Fruit fly (Drosophila melanogaster) whole organism, embryonic: Measurements from ENCODE around the gene CG42685.
A peak's percentile ranks its signal among the peaks of the same experiment; 100 is the strongest.

ENCODE experiments used
- Asciz ChIP-seq: fragments of 200-800 bp; sonication (Bioruptor generic); optimal IDR thresholded peaks from 2 replicates; lab custom pipeline; 2017; ENCODE audit warnings: missing biosample characterization, mild to moderate bottlenecking, missing genetic modification characterization, missing genetic modification reagents
- CG10565 ChIP-seq: fragments of 200-800 bp; sonication (Bioruptor generic); optimal IDR thresholded peaks from 3 replicates; lab custom pipeline; 2016; ENCODE audit warnings: missing biosample characterization, mild to moderate bottlenecking, missing genetic modification characterization
- CG10959 ChIP-seq: fragments of 200-800 bp; sonication (Bioruptor generic); IDR thresholded peaks from 2 replicates; pipeline ENCODE4 v1.3.6; 2022; ENCODE audit warnings: missing biosample characterization, missing genetic modification characterization
- CG11560 ChIP-seq: fragments of 200-800 bp; sonication (Bioruptor generic); IDR thresholded peaks from 3 replicates; pipeline ENCODE4 v1.3.6; 2022; ENCODE audit warnings: missing biosample characterization, missing genetic modification characterization
- CG12104 ChIP-seq: fragments of 200-800 bp; sonication (Bioruptor generic); optimal IDR thresholded peaks from 3 replicates; lab custom pipeline; 2016; ENCODE audit warnings: missing biosample characterization, missing genetic modification characterization
- CG12769 ChIP-seq: fragments of 200-800 bp; sonication (Bioruptor generic); optimal IDR thresholded peaks from 2 replicates; lab custom pipeline; 2019; ENCODE audit warnings: missing biosample characterization, mild to moderate bottlenecking, missing genetic modification characterization, moderate library complexity
- CG13624 ChIP-seq: fragments of 200-800 bp; sonication (Bioruptor generic); optimal IDR thresholded peaks from 2 replicates; lab custom pipeline; 2016; ENCODE audit warnings: missing biosample characterization, missing genetic modification characterization
- CG13775 ChIP-seq: fragments of 200-800 bp; sonication (Bioruptor generic); optimal IDR thresholded peaks from 3 replicates; lab custom pipeline; 2017; ENCODE audit warnings: missing biosample characterization, mild to moderate bottlenecking, missing genetic modification characterization
- CG14710 ChIP-seq: fragments of 200-800 bp; sonication (Bioruptor generic); optimal IDR thresholded peaks from 3 replicates; lab custom pipeline; 2019; ENCODE audit warnings: missing biosample characterization, mild to moderate bottlenecking, missing genetic modification characterization, moderate library complexity
- CG15479 ChIP-seq: fragments of 200-800 bp; sonication (Bioruptor generic); optimal IDR thresholded peaks from 3 replicates; lab custom pipeline; 2019; ENCODE audit warnings: missing biosample characterization, mild to moderate bottlenecking, missing genetic modification characterization, moderate library complexity
- CG1792 ChIP-seq: fragments of 200-800 bp; sonication (Bioruptor generic); optimal IDR thresholded peaks from 2 replicates; lab custom pipeline; 2016; ENCODE audit warnings: missing biosample characterization, missing genetic modification characterization
- CG32767 ChIP-seq: fragments of 200-800 bp; sonication (Bioruptor generic); IDR thresholded peaks from 2 replicates; pipeline ENCODE4 v1.3.6; 2022; ENCODE audit warnings: missing biosample characterization, missing genetic modification characterization
- CG33557 ChIP-seq: fragments of 200-800 bp; sonication (Bioruptor generic); optimal IDR thresholded peaks from 2 replicates; lab custom pipeline; 2019; ENCODE audit warnings: missing biosample characterization, mild to moderate bottlenecking, missing genetic modification characterization, moderate library complexity
- CG4328 ChIP-seq: fragments of 200-800 bp; sonication (Bioruptor generic); optimal IDR thresholded peaks from 3 replicates; lab custom pipeline; 2017; ENCODE audit warnings: missing biosample characterization, missing genetic modification reagents, missing genetic modification characterization
- CG4854 ChIP-seq: fragments of 200-800 bp; sonication (Bioruptor generic); optimal IDR thresholded peaks from 2 replicates; lab custom pipeline; 2016; ENCODE audit warnings: missing biosample characterization, missing genetic modification characterization, inconsistent platforms
- CG5953 ChIP-seq: fragments of 200-800 bp; sonication (Bioruptor generic); IDR thresholded peaks from 2 replicates; pipeline ENCODE4 v1.3.6; 2022; ENCODE audit warnings: missing biosample characterization, missing genetic modification characterization
- CG7556 ChIP-seq: fragments of 200-800 bp; sonication (Bioruptor generic); optimal IDR thresholded peaks from 2 replicates; lab custom pipeline; 2017; ENCODE audit warnings: missing biosample characterization, mild to moderate bottlenecking, missing genetic modification characterization
- CG8089 ChIP-seq: fragments of 200-800 bp; sonication (Bioruptor generic); optimal IDR thresholded peaks from 3 replicates; lab custom pipeline; 2016; ENCODE audit warnings: missing biosample characterization, missing genetic modification characterization
- CG8924 ChIP-seq: fragments of 200-800 bp; optimal IDR thresholded peaks from 3 replicates; lab custom pipeline; 2019; ENCODE audit warnings: missing biosample characterization, mild to moderate bottlenecking, missing genetic modification characterization, moderate library complexity
- CG9817 ChIP-seq: fragments of 200-800 bp; sonication (Bioruptor generic); optimal IDR thresholded peaks from 2 replicates; lab custom pipeline; 2018; ENCODE audit warnings: missing biosample characterization, mild to moderate bottlenecking, missing genetic modification characterization, moderate library complexity
- Dll ChIP-seq: fragments of 200-800 bp; sonication (Bioruptor generic); IDR thresholded peaks from 4 replicates; pipeline ENCODE4 v1.3.6; 2022; ENCODE audit warnings: missing biosample characterization, missing genetic modification characterization; ENCODE audit not compliant: partially characterized antibody
- Hr51 ChIP-seq, 2 experiments: fragments of 200-800 bp; sonication (Bioruptor generic); optimal IDR thresholded peaks; 2 replicates in 1 of 2; 3 replicates in 1 of 2; lab custom pipeline; 2016 to 2018; ENCODE audit warnings: missing biosample characterization in 2 of 2, missing genetic modification characterization in 2 of 2, mild to moderate bottlenecking in 1 of 2, moderate library complexity in 1 of 2
- Lhr ChIP-seq: fragments of 200-800 bp; sonication (Bioruptor generic); optimal IDR thresholded peaks from 3 replicates; lab custom pipeline; 2017; ENCODE audit warnings: mild to moderate bottlenecking, missing biosample characterization, missing genetic modification reagents, missing genetic modification characterization
- Lim3 ChIP-seq: fragments of 200-800 bp; sonication (Bioruptor generic); IDR thresholded peaks from 2 replicates; pipeline ENCODE4 v1.3.6; 2022; ENCODE audit warnings: missing biosample characterization, missing genetic modification characterization
- Myb ChIP-seq: fragments of 200-800 bp; sonication (Bioruptor generic); optimal IDR thresholded peaks from 2 replicates; lab custom pipeline; 2016; ENCODE audit warnings: missing biosample characterization, missing genetic modification characterization
- NC2α ChIP-seq: fragments of 200-800 bp; sonication (Bioruptor generic); optimal IDR thresholded peaks from 2 replicates; lab custom pipeline; 2016; ENCODE audit warnings: missing biosample characterization, missing genetic modification characterization
- Nf-YA ChIP-seq: fragments of 200-800 bp; sonication (Bioruptor generic); IDR thresholded peaks from 2 replicates; pipeline ENCODE4 v1.3.6; 2022; ENCODE audit warnings: missing biosample characterization, missing genetic modification characterization
- Optix ChIP-seq: fragments of 200-800 bp; sonication (Bioruptor generic); IDR thresholded peaks from 3 replicates; pipeline ENCODE4 v1.3.6; 2022; ENCODE audit warnings: missing biosample characterization, missing genetic modification characterization
- Sox102F ChIP-seq: fragments of 200-800 bp; sonication (Bioruptor generic); optimal IDR thresholded peaks from 2 replicates; lab custom pipeline; 2018; ENCODE audit warnings: missing biosample characterization, mild to moderate bottlenecking, missing genetic modification characterization, moderate library complexity
- Usf ChIP-seq: fragments of 200-800 bp; sonication (Bioruptor generic); optimal IDR thresholded peaks from 2 replicates; lab custom pipeline; 2017; ENCODE audit warnings: missing genotype, missing biosample characterization, missing genetic modification characterization
- Vsx1 ChIP-seq: fragments of 200-800 bp; sonication (Bioruptor generic); optimal IDR thresholded peaks from 2 replicates; lab custom pipeline; 2017; ENCODE audit warnings: missing biosample characterization, mild to moderate bottlenecking, missing genetic modification characterization, missing genetic modification reagents
- Xrp1 ChIP-seq: fragments of 200-800 bp; sonication (Bioruptor generic); IDR thresholded peaks from 2 replicates; pipeline ENCODE4 v1.3.6; 2022; ENCODE audit warnings: missing biosample characterization, missing genetic modification characterization
- ac ChIP-seq: fragments of 200-800 bp; sonication (Bioruptor generic); optimal IDR thresholded peaks from 3 replicates; lab custom pipeline; 2017; ENCODE audit warnings: missing biosample characterization, mild to moderate bottlenecking, missing genetic modification characterization
- ase ChIP-seq: fragments of 200-800 bp; sonication (Bioruptor generic); IDR thresholded peaks from 3 replicates; pipeline ENCODE4 v1.3.6; 2022; ENCODE audit warnings: missing biosample characterization, missing genetic modification characterization
- chm ChIP-seq: fragments of 200-800 bp; sonication (Bioruptor generic); IDR thresholded peaks from 2 replicates; pipeline ENCODE4 v1.3.6; 2022; ENCODE audit warnings: missing biosample characterization, missing genetic modification characterization
- dm ChIP-seq: fragments of 200-800 bp; sonication (Bioruptor generic); optimal IDR thresholded peaks from 3 replicates; lab custom pipeline; 2016; ENCODE audit warnings: missing biosample characterization, missing genetic modification characterization
- dysf ChIP-seq: fragments of 200-800 bp; sonication (Bioruptor generic); IDR thresholded peaks from 3 replicates; pipeline ENCODE4 v1.3.6; 2022; ENCODE audit warnings: missing biosample characterization, missing genetic modification characterization
- fd102C ChIP-seq: fragments of 200-800 bp; sonication (Bioruptor generic); optimal IDR thresholded peaks from 2 replicates; lab custom pipeline; 2018; ENCODE audit warnings: missing biosample characterization, mild to moderate bottlenecking, missing genetic modification characterization, moderate library complexity
- lmd ChIP-seq: fragments of 200-800 bp; sonication (Bioruptor generic); IDR thresholded peaks from 2 replicates; pipeline ENCODE4 v1.3.6; 2022; ENCODE audit warnings: missing biosample characterization, missing genetic modification characterization
- lola ChIP-seq, 3 experiments: fragments of >200 bp in 2 of 3; fragments of 200-800 bp in 1 of 3; sonication (Bioruptor generic) in 1 of 3; optimal IDR thresholded peaks; 2 replicates each; lab custom pipeline; 2017 to 2019; ENCODE audit warnings: missing biosample characterization in 3 of 3, missing genetic modification characterization in 3 of 3, mild to moderate bottlenecking in 1 of 3, moderate library complexity in 1 of 3
- nmo ChIP-seq: fragments of 200-800 bp; sonication (Bioruptor generic); optimal IDR thresholded peaks from 2 replicates; lab custom pipeline; 2018; ENCODE audit warnings: missing biosample characterization, mild to moderate bottlenecking, missing genetic modification characterization, moderate library complexity
- psq ChIP-seq: fragments of 200-800 bp; sonication (Bioruptor generic); optimal IDR thresholded peaks from 2 replicates; lab custom pipeline; 2017; ENCODE audit warnings: missing biosample characterization, missing genetic modification characterization
- run ChIP-seq: fragments of 200-800 bp; sonication (Bioruptor generic); optimal IDR thresholded peaks from 3 replicates; lab custom pipeline; 2018; ENCODE audit warnings: missing biosample characterization, mild to moderate bottlenecking, missing genetic modification characterization
- sim ChIP-seq: fragments of 200-800 bp; sonication (Bioruptor generic); IDR thresholded peaks from 2 replicates; pipeline ENCODE4 v1.3.6; 2022; ENCODE audit warnings: missing biosample characterization, missing genetic modification characterization
- slbo ChIP-seq: fragments of 200-800 bp; sonication (Bioruptor generic); IDR thresholded peaks from 2 replicates; pipeline ENCODE4 v1.3.6; 2022; ENCODE audit warnings: missing biosample characterization, missing genetic modification characterization
- ssp ChIP-seq: fragments of 200-800 bp; sonication (Bioruptor generic); IDR thresholded peaks from 2 replicates; pipeline ENCODE4 v1.3.6; 2022; ENCODE audit warnings: missing biosample characterization, missing genetic modification characterization
- tgo ChIP-seq: fragments of 200-800 bp; sonication (Bioruptor generic); IDR thresholded peaks from 3 replicates; pipeline ENCODE4 v1.3.6; 2022; ENCODE audit warnings: missing biosample characterization, missing genetic modification characterization
- twi ChIP-seq: fragments of 200-800 bp; optimal IDR thresholded peaks from 2 replicates; lab custom pipeline; 2019; ENCODE audit warnings: missing biosample characterization, mild to moderate bottlenecking, missing genetic modification characterization, moderate library complexity
- wor ChIP-seq: fragments of 200-800 bp; sonication (Bioruptor generic); IDR thresholded peaks from 2 replicates; pipeline ENCODE4 v1.3.6; 2022; ENCODE audit warnings: missing biosample characterization, missing genetic modification characterization
- z ChIP-seq: fragments of 200-800 bp; sonication (Bioruptor generic); IDR thresholded peaks from 3 replicates; pipeline ENCODE4 v1.3.6; 2022; ENCODE audit warnings: missing biosample characterization, missing genetic modification characterization

Gene CG42685

DNA sequence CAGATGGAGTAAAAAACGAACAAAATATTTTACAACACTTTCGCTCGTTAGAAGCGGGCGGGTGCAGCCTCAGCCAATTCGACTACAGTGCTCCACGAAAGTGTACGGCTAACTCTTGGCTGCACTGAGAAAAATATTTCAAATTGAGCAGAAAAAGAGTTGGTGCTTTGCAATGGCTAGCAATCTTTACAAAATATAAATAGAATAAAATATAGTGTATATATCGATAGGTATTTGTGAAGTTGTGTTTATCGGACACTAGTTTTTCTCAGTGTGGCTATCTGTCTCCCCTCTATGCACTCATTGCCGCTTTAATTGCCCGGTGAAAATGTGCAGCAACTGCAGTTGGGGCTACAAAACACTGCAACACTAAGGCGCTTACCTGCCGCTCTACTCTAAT lies 28.5 kb downstream of the CG42685 start (continued):
- peak; percentile 79 for TF ChIP-seq CG10959 (GFP tag; lab: Robert Waterston, UW)
- peak; percentile 26 for TF ChIP-seq run (tag; lab: Kevin White, UChicago)
- no peak for TF ChIP-seq Myb (GFP tag; lab: Kevin White, UChicago)
- TF ChIP-seq ssp (GFP tag; lab: Robert Waterston, UW) = peak; percentile 49; the same call in 1 of the 2 replicates
- TF ChIP-seq CG8089 = no peak
- TF ChIP-seq fd102C (GFP tag; lab: Kevin White, UChicago) = peak; percentile 13
- no peak for TF ChIP-seq CG10565 (GFP tag; lab: Kevin White, UChicago)
- TF ChIP-seq Lhr (GFP tag; lab: Kevin White, UChicago) = peak; percentile 56
- no peak for TF ChIP-seq slbo (GFP tag; lab: Robert Waterston, UW)
- no peak for TF ChIP-seq z (GFP tag; lab: Robert Waterston, UW)
- TF ChIP-seq Xrp1 (GFP tag; lab: Robert Waterston, UW) = no peak
- TF ChIP-seq wor = peak; percentile 49
- peak; percentile 33 for TF ChIP-seq twi
- TF ChIP-seq CG33557 = peak; percentile 26
- no peak for TF ChIP-seq NC2α (GFP tag; lab: Kevin White, UChicago)
- TF ChIP-seq Usf (GFP tag; lab: Kevin White, UChicago) = peak; percentile 4
- TF ChIP-seq Nf-YA (GFP tag; lab: Robert Waterston, UW) = 0 out of 2 replicates have a peak, but pooled peaks have one; percentile 53
- peak; percentile 73 for TF ChIP-seq Optix (GFP tag; lab: Robert Waterston, UW)
- peak; percentile 49 for TF ChIP-seq CG12769
- peak; percentile 8 for TF ChIP-seq CG9817 (tag; lab: Kevin White, UChicago)
- peak; percentile 40; the same call in 1 of the 3 replicates for TF ChIP-seq CG11560 (tag; lab: Robert Waterston, UW)
- TF ChIP-seq Hr51 (GFP tag; optimal IDR thresholded peaks at IDR 0.05; lab: Kevin White, UChicago) = peak in 1 of 2 experiments; percentile 58
- no peak for TF ChIP-seq CG14710 (tag; lab: Kevin White, UChicago)
- TF ChIP-seq CG8924 (tag; lab: Kevin White, UChicago) = peak; percentile 47
- TF ChIP-seq lmd = peak; percentile 61
- TF ChIP-seq CG4854 (GFP tag; lab: Kevin White, UChicago) = peak; percentile 44
- no peak for TF ChIP-seq dm
- TF ChIP-seq Dll (GFP tag; lab: Robert Waterston, UW) = no peak
- TF ChIP-seq CG13624 (GFP tag; lab: Kevin White, UChicago) = no peak
- TF ChIP-seq ase = no peak
- TF ChIP-seq psq (GFP tag; lab: Kevin White, UChicago) = peak; percentile 21
- TF ChIP-seq chm (GFP tag; lab: Robert Waterston, UW) = peak; percentile 76; the same call in 1 of the 2 replicates
- TF ChIP-seq Asciz (GFP tag; lab: Kevin White, UChicago) = no peak
- no peak for TF ChIP-seq CG1792 (GFP tag; lab: Kevin White, UChicago)
- TF ChIP-seq CG7556 = peak; percentile 44
- TF ChIP-seq sim (GFP tag; lab: Robert Waterston, UW) = 0 out of 2 replicates have a peak, but pooled peaks have one; percentile 38
- TF ChIP-seq lola (GFP tag; optimal IDR thresholded peaks at IDR 0.05; lab: Kevin White, UChicago) = peak in 1 of 3 experiments; percentile 67
- peak; percentile 46 for TF ChIP-seq CG13775
- no peak for TF ChIP-seq CG4328 (GFP tag; lab: Kevin White, UChicago)
- peak; percentile 3 for TF ChIP-seq CG12104 (GFP tag; lab: Kevin White, UChicago)
- peak; percentile 79 for TF ChIP-seq nmo (GFP tag; lab: Kevin White, UChicago)
- TF ChIP-seq tgo (GFP tag; lab: Robert Waterston, UW) = peak; percentile 38; the same call in 2 of the 3 replicates
- TF ChIP-seq Vsx1 (GFP tag; lab: Kevin White, UChicago) = peak; percentile 44
- TF ChIP-seq CG15479 (GFP tag; lab: Kevin White, UChicago) = no peak
- peak; percentile 36; the same call in 1 of the 2 replicates for TF ChIP-seq Lim3 (GFP tag; lab: Robert Waterston, UW)
- TF ChIP-seq CG5953 = peak; percentile 54
- TF ChIP-seq ac (GFP tag; lab: Kevin White, UChicago) = peak; percentile 28
- TF ChIP-seq Sox102F (GFP tag; lab: Kevin White, UChicago) = peak; percentile 84
- peak; percentile 66; the same call in 1 of the 3 replicates for TF ChIP-seq dysf
- 0 out of 2 replicates have a peak, but pooled peaks have one; percentile 47 for TF ChIP-seq CG32767 (GFP tag; lab: Robert Waterston, UW)
